Worm (Caenorhabditis elegans) whole organism, midembryonic: Measurements from ENCODE around the gene dpf-2.

ENCODE experiments used
- T22C8.4 ChIP-seq: fragments of 200-800 bp; sonication (Bioruptor generic); IDR thresholded peaks from 2 replicates; pipeline ENCODE4 v1.3.6; 2022; ENCODE audit warnings: missing genetic modification characterization, missing compliant biosample characterization
- flt-1 ChIP-seq: fragments of 200-800 bp; sonication (Bioruptor generic); IDR thresholded peaks from 2 replicates; pipeline ENCODE4 v1.3.6; 2022; ENCODE audit warnings: missing genetic modification characterization, missing compliant biosample characterization

ce11 chrX:14786821-14787556 is 44.6 kb upstream of the dpf-2 start:
- TF ChIP-seq T22C8.4 (GFP tag; lab: Robert Waterston, UW) (no peak), flt-1 (GFP tag; lab: Robert Waterston, UW) (no peak)
